Fruit fly (Drosophila melanogaster) whole organism, larva: Measurements from ENCODE around the gene Ncoa6.

ENCODE experiments used
- noc ChIP-seq: fragments of 200-800 bp; sonication (Bioruptor generic); optimal IDR thresholded peaks from 3 replicates; lab custom pipeline; 2019; ENCODE audit warnings: missing biosample characterization, mild to moderate bottlenecking, missing genetic modification characterization, moderate library complexity

Ncoa6 gene

DNA sequence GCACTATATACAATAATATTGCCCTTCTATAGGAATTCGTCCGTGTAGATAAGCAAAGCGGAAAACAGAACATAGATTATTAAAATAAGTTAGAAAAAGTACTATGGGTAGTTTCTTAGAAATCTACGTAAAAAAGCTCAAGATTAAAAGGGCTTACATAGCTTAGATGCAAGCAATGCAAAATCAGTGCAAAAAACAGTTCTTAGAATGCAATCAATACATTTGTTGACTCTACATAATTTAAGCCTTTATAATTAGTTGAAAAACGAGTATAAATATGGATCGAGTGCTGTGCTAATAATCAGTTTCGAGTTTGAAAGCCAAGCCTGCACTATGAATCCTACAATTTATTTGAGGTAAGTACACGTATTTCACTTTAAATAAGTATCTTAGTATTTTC lies 3.1 kb upstream of the Ncoa6 start, which contains the start of gene TotM:
TSS of gene TotM (plus strand) at position 301 of the 400 bp plus-strand sequence.
- no peak for TF ChIP-seq noc (tag; lab: Kevin White, UChicago)

- TF ChIP-seq noc (tag; lab: Kevin White, UChicago): no peak
Measured at dm6 chr2L:5328829-5329499, 2.5 kb upstream of the Ncoa6 start, which contains the start of gene CG14022. Gene CG14022, minus strand, starts transcription at chr2L:5328879.

DNA sequence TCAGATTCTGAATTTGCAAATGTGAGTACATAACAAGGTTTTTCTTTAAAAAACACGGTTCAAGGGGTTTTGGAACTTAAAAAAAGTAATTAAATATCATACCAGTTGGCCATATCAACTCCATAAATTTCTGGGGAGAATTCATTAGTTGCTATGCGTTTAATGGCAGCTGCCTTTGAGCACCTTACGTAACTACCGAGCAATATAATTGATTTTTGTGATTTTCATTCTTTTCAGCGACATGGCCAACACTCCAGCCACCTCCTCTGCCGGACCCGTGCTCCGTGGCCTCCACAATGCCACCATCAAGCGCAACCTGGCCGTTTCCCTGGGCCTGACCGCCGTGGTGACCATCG lies 761 bp upstream of the Ncoa6 start:
- no peak for TF ChIP-seq noc (tag; lab: Kevin White, UChicago)

dm6 chr2L:5324958-5325850 lies 1.3 kb downstream of the Ncoa6 start:
- TF ChIP-seq noc (tag; lab: Kevin White, UChicago): peak; percentile 27

DNA sequence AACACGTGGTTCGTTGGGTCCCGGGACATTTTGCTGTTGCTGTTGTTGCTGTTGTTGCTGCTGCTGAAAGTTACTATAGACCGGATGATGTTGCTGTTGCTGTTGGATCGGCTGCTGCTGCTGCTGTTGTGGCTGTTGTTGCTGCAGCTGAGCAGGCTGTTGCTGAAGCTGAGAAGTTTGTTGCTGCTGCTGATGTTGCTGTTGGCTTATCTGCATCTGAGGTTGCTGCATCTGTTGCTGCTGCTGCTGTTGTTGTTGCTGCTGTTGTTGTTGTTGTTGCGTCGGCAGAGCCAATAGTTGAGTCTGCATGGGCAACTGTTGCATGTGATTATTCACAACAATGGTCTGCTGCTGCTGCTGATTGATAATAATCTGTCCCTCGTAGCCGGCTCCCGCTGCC lies 5.5 kb downstream of the Ncoa6 start:
- TF ChIP-seq noc (tag; lab: Kevin White, UChicago): no peak

DNA sequence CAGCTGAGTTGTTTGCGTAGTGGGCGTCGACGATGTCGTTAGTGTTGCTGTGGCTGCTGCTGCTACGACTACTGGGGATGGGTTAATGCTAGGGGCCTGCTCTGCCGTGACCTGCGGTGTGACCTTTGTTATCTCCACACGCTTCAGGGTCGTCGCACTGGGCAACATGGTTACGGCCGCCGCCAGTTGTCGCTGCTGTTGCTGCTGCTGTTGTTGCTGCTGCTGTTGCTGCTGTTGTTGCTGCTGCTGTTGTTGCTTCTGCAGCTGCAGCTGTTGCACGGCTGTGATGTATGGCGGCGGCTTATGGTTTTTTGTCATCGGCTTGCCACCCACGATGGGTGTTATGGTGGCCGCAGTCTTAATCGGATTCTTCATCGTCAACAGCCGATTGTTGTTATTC lies 6.4 kb downstream of the Ncoa6 start:
- no peak for TF ChIP-seq noc (tag; lab: Kevin White, UChicago)

DNA sequence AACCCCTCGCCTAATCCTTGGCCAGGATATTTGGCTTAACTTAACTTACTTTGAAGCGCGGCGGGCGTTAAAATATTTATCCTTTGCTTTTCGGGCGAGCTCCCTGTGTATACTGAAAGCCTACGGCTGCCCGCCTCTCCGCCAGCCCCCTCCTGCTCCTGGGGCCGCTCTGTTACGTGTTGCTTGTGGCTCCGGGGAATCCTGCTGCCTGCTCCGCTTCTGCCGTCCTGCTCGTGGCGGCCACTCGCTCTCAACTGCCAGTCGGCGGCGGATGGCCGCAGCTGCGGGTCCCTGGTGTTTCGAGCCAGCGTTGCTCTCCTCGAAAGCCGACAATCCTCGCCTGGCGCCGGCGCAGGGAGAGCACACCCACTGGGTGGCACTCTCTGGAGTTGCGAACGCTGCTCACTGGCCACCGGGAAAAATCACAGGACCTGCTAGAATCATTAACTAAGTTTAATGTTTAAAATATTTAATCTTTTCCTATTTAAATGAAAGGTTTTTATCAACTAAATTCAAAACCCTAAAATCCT lies 11.8 kb downstream of the Ncoa6 start, which contains the start of gene CG14024:
TSS of gene CG14024 (minus strand) at position 266 of the 530 bp plus-strand sequence.
- no peak for TF ChIP-seq noc (tag; lab: Kevin White, UChicago)

DNA sequence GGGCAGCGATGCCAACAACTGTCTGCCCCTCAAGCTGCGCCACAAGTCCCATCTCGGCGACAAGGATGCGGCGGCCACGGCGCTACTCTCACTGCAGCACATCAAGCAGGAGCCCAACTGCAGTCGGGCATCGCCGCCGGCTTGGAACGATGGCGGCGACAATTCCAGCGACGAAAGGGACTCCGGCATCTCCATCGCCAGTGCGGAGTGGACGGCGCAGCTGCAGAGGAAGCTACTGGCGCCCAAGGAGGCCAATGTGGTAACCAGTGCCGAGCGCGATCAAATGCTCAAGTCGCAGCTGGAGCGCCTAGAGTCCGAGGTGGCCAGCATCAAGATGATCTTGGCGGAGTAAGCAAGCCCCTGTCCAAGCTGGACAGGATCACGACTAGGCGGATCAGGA lies 17.1 kb downstream of the Ncoa6 start:
- TF ChIP-seq noc (tag; lab: Kevin White, UChicago): no peak

DNA sequence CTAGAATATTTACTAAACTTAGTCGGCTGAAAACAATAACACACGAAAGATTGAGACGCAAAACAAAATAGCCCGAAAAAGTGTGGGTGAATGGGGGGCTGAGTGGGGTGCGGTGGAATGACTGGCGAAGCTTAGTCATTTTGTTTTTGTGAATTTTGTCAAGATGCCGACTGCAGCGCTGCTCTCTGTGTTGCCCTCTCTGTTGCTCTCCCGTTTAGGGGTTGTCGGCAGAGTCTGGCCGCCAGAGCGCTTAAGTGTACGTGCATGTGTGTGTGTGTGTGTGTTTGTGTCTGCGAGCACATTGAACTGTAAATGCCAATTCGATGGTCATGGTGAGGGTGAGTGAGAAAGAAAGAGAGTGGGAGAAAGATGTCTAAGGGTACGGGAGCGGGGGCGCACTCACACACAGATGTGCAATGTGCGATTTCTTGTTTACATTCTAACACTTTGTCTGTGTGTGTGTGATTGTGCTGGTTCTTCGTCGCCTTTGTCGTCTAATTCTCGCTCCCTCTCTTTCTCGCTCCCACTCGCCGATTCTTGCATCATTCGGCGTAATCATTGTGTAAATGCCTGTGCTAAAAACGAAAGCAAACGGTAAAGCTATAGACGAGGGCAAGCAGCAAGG lies 20.0 kb downstream of the Ncoa6 start:
- peak; percentile 27 for TF ChIP-seq noc (tag; lab: Kevin White, UChicago)

- peak; percentile 53 for TF ChIP-seq noc (tag; lab: Kevin White, UChicago)
Measured at dm6 chr2L:5305240-5305875, 21.1 kb downstream of the Ncoa6 start.

dm6 chr2L:5304367-5304766 lies 22.1 kb downstream of the Ncoa6 start:
- TF ChIP-seq noc (tag; lab: Kevin White, UChicago): no peak

- TF ChIP-seq noc (tag; lab: Kevin White, UChicago): no peak
Measured at dm6 chr2L:5303044-5303904, 23.2 kb downstream of the Ncoa6 start.

dm6 chr2L:5302692-5303043 lies 23.8 kb downstream of the Ncoa6 start:
- TF ChIP-seq noc (tag; lab: Kevin White, UChicago): no peak

DNA sequence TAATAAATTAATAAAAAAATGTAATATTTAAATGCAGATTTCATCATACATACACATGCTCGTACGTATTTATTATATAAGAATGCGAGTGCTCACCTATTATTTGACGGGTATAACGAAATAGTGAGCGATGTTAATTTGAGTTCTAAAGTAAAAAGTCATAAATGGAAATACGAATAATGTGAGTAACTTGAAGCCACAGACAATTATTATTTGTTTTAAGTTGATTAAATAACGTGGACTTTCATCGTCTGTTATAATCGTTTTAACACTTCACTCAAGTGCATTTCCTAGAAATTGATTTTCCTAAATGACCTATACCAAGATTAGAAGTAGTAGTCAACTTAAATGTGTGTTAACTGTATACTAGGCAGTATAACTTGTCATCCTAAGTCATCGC lies 24.2 kb downstream of the Ncoa6 start:
- TF ChIP-seq noc (tag; lab: Kevin White, UChicago): no peak
